Worm (Caenorhabditis elegans): ENCODE results near the gene wdr-60.

Gene wdr-60

ce11 chrIII:5024393-5024964 lies 37.5 kb downstream of the wdr-60 start, which contains the start of gene pcf-11 (continued):
- no peak for TF ChIP-seq F39B2.1 (GFP tag; IDR thresholded peaks at IDR 0.05)
- TF ChIP-seq F23B12.7 (tag; optimal IDR thresholded peaks at IDR 0.05; ENCODE audit: insufficient read depth) = peak; percentile 3
- TF ChIP-seq unc-130 (GFP tag; optimal IDR thresholded peaks at IDR 0.05) = no peak
- TF ChIP-seq rec-8 (tag; optimal IDR thresholded peaks at IDR 0.05) = no peak
- peak in 1 of 3 experiments; percentile 58 for TF ChIP-seq lin-35 (GFP tag; optimal IDR thresholded peaks at IDR 0.05)
- TF ChIP-seq dpl-1 (GFP tag; optimal IDR thresholded peaks at IDR 0.05) = no peak
- TF ChIP-seq B0019.2 (GFP tag; conservative IDR thresholded peaks at IDR 0.05) = no peak
- no peak for TF ChIP-seq unc-62 (GFP tag; optimal IDR thresholded peaks at IDR 0.05)
- no peak for TF ChIP-seq egrh-3 (GFP tag; IDR thresholded peaks at IDR 0.05)
- TF ChIP-seq tbx-9 (tag; optimal IDR thresholded peaks at IDR 0.05; ENCODE audit: borderline replicate concordance) = no peak
- TF ChIP-seq ama-1 (optimal IDR thresholded peaks at IDR 0.05) = no peak
- TF ChIP-seq ama-1 (GFP tag; optimal IDR thresholded peaks at IDR 0.05) = no peak
- no peak for TF ChIP-seq ceh-79 (tag; optimal IDR thresholded peaks at IDR 0.05)
- no peak for TF ChIP-seq cebp-2 (GFP tag; IDR thresholded peaks at IDR 0.05)
- no peak for TF ChIP-seq ztf-28 (GFP tag; IDR thresholded peaks at IDR 0.05)
- no peak for TF ChIP-seq dpff-1 (tag; optimal IDR thresholded peaks at IDR 0.05)
- no peak for TF ChIP-seq lin-26 (GFP tag; IDR thresholded peaks at IDR 0.05)
- TF ChIP-seq hlh-12 (tag; optimal IDR thresholded peaks at IDR 0.05) = no peak
- TF ChIP-seq nfya-1 (tag; optimal IDR thresholded peaks at IDR 0.05; ENCODE audit: borderline replicate concordance, insufficient read depth) = no peak
- TF ChIP-seq ztf-6 (GFP tag; IDR thresholded peaks at IDR 0.05) = no peak
- TF ChIP-seq sea-2 (GFP tag; IDR thresholded peaks at IDR 0.05) = no peak
- no peak for TF ChIP-seq rpc-1 (optimal IDR thresholded peaks at IDR 0.05)
- TF ChIP-seq rpc-1 (tag; optimal IDR thresholded peaks at IDR 0.05) = no peak
- TF ChIP-seq D2030.7 (GFP tag; IDR thresholded peaks at IDR 0.05) = no peak
- TF ChIP-seq tlf-1 (GFP tag; optimal IDR thresholded peaks at IDR 0.05) = peak; percentile 54
- TF ChIP-seq lin-40 (tag; optimal IDR thresholded peaks at IDR 0.05) = peak; percentile 1
- peak; percentile 33 to 36 for TF ChIP-seq let-607 (tag; optimal IDR thresholded peaks at IDR 0.05)
- no peak for TF ChIP-seq B0336.3 (GFP tag; IDR thresholded peaks at IDR 0.05)
- 0 out of 2 replicates have a peak, but pooled peaks have one; percentile 13 for TF ChIP-seq C06A6.2 (GFP tag; conservative IDR thresholded peaks at IDR 0.05)
- no peak for TF ChIP-seq sdz-38 (tag; optimal IDR thresholded peaks at IDR 0.05)
- no peak for TF ChIP-seq nhr-120 (GFP tag; IDR thresholded peaks at IDR 0.05)
- TF ChIP-seq nhr-80 (tag; optimal IDR thresholded peaks at IDR 0.05) = peak; percentile 24
- TF ChIP-seq mcd-1 (GFP tag; IDR thresholded peaks at IDR 0.05) = peak; percentile 36; the same call in 1 of the 2 replicates
- no peak for TF ChIP-seq nfyb-1 (GFP tag; IDR thresholded peaks at IDR 0.05)
- TF ChIP-seq ceh-91 (GFP tag; IDR thresholded peaks at IDR 0.05) = no peak
- no peak for TF ChIP-seq atf-7 (tag; optimal IDR thresholded peaks at IDR 0.05)
- no peak for TF ChIP-seq snpc-1.1 (tag; optimal IDR thresholded peaks at IDR 0.05; ENCODE audit: insufficient read depth)
- no peak for TF ChIP-seq mxl-1 (tag; optimal IDR thresholded peaks at IDR 0.05)
- no peak for TF ChIP-seq zim-3 (tag; optimal IDR thresholded peaks at IDR 0.05)
- TF ChIP-seq repo-1 (tag; optimal IDR thresholded peaks at IDR 0.05) = no peak
- TF ChIP-seq Y53F4B.3 (GFP tag; IDR thresholded peaks at IDR 0.05) = no peak
- no peak for TF ChIP-seq F55B11.4 (tag; optimal IDR thresholded peaks at IDR 0.05; ENCODE audit: borderline replicate concordance, insufficient read depth)
- no peak for TF ChIP-seq fkh-3 (tag; optimal IDR thresholded peaks at IDR 0.05)
- TF ChIP-seq aptf-3 (GFP tag; IDR thresholded peaks at IDR 0.05) = no peak
- TF ChIP-seq B0261.1 (tag; optimal IDR thresholded peaks at IDR 0.05) = no peak
- TF ChIP-seq ekl-4 (GFP tag; IDR thresholded peaks at IDR 0.05) = 0 out of 2 replicates have a peak, but pooled peaks have one; percentile 20
- TF ChIP-seq F57A8.1 (GFP tag; optimal IDR thresholded peaks at IDR 0.05) = no peak
- TF ChIP-seq attf-3 (GFP tag; conservative IDR thresholded peaks at IDR 0.05) = no peak
- peak; percentile 46; the same call in 1 of the 2 replicates for TF ChIP-seq hmg-1.2 (GFP tag; IDR thresholded peaks at IDR 0.05)
